Worm (Caenorhabditis elegans) whole organism, L4 larva: ENCODE measurements around the gene nfyb-1.

Source experiments
- F10B5.3 ChIP-seq: sonication (generic microtip); optimal IDR thresholded peaks from 2 replicates; lab custom pipeline; 2016; ENCODE audit warnings: mild to moderate bottlenecking, missing genetic modification characterization, missing compliant biosample characterization
- F49E8.2 ChIP-seq: sonication (generic microtip); optimal IDR thresholded peaks from 2 replicates; lab custom pipeline; 2016; ENCODE audit warnings: missing compliant biosample characterization, mild to moderate bottlenecking, missing genetic modification characterization, borderline replicate concordance
- T20F7.1 ChIP-seq: fragments of 200-800 bp; sonication (Bioruptor generic); optimal IDR thresholded peaks from 2 replicates; lab custom pipeline; 2018; ENCODE audit warnings: mild to moderate bottlenecking, missing genetic modification characterization, missing compliant biosample characterization
- Y5F2A.4 ChIP-seq: fragments of 200-800 bp; sonication (Bioruptor generic); optimal IDR thresholded peaks from 2 replicates; lab custom pipeline; 2018; ENCODE audit warnings: mild to moderate bottlenecking, missing genetic modification characterization, missing compliant biosample characterization
- Y75B8A.6 ChIP-seq: fragments of 200-800 bp; sonication (Bioruptor generic); IDR thresholded peaks from 2 replicates; pipeline ENCODE4 v1.3.6; 2022; ENCODE audit warnings: missing genetic modification reagents, missing genetic modification characterization, missing compliant biosample characterization
- aha-1 ChIP-seq: fragments of 150-350 bp; peaks from one replicate; lab custom pipeline; 2014; ENCODE audit warnings: missing biosample characterization, missing genetic modification characterization
- attf-4 ChIP-seq: sonication (generic microtip); optimal IDR thresholded peaks from 3 replicates; lab custom pipeline; 2017; ENCODE audit warnings: missing biosample characterization, missing genetic modification characterization
- ceh-20 ChIP-seq: fragments of 200-800 bp; sonication (Bioruptor generic); IDR thresholded peaks from 2 replicates; pipeline ENCODE4 v1.3.6; 2022; ENCODE audit warnings: missing genetic modification reagents, missing genetic modification characterization, missing compliant biosample characterization
- ceh-82 ChIP-seq: sonication (generic microtip); optimal IDR thresholded peaks from 2 replicates; lab custom pipeline; 2017; ENCODE audit warnings: missing biosample characterization, missing genetic modification characterization
- cey-2 ChIP-seq: sonication (generic microtip); optimal IDR thresholded peaks from 3 replicates; lab custom pipeline; 2017; ENCODE audit warnings: missing genetic modification characterization, mild to moderate bottlenecking, missing compliant biosample characterization, antibody characterized with exemption, borderline replicate concordance; ENCODE audit not compliant: insufficient read depth
- daf-19 ChIP-seq: fragments of 200-800 bp; sonication (Bioruptor generic); conservative IDR thresholded peaks from 2 replicates; pipeline ENCODE4 v1.3.6; 2022; ENCODE audit warnings: missing genetic modification characterization, missing compliant biosample characterization
- dpl-1 ChIP-seq: fragments of 150-350 bp; optimal IDR thresholded peaks from 2 replicates; lab custom pipeline; 2014; ENCODE audit warnings: missing biosample characterization, missing genetic modification reagents, missing genetic modification characterization
- dve-1 ChIP-seq: sonication (generic microtip); optimal IDR thresholded peaks from 2 replicates; lab custom pipeline; 2017; ENCODE audit warnings: antibody characterized with exemption, mild to moderate bottlenecking, missing genetic modification characterization, missing compliant biosample characterization; ENCODE audit not compliant: insufficient read depth
- egl-27 ChIP-seq: sonication (generic microtip); optimal IDR thresholded peaks from 3 replicates; lab custom pipeline; 2017; ENCODE audit warnings: missing biosample characterization, missing genetic modification reagents, missing genetic modification characterization
- hlh-11 ChIP-seq: fragments of 200-800 bp; sonication (Bioruptor generic); optimal IDR thresholded peaks from 2 replicates; lab custom pipeline; 2018; ENCODE audit warnings: mild to moderate bottlenecking, missing genetic modification characterization, missing compliant biosample characterization
- hmg-1.1 ChIP-seq: fragments of 200-800 bp; sonication (Bioruptor generic); IDR thresholded peaks from 2 replicates; pipeline ENCODE4 v1.3.6; 2022; ENCODE audit warnings: missing genetic modification reagents, missing genetic modification characterization, missing compliant biosample characterization
- lin-13 ChIP-seq: fragments of 150-350 bp; optimal IDR thresholded peaks from 2 replicates; lab custom pipeline; 2014; ENCODE audit warnings: missing biosample characterization, missing genetic modification reagents, missing genetic modification characterization
- madf-9 ChIP-seq: fragments of 200-800 bp; sonication (Bioruptor generic); conservative IDR thresholded peaks from 2 replicates; pipeline ENCODE4 v1.3.6; 2022; ENCODE audit warnings: missing genetic modification reagents, missing genetic modification characterization, missing compliant biosample characterization
- mdt-29 ChIP-seq: fragments of 200-800 bp; sonication (Bioruptor generic); IDR thresholded peaks from 2 replicates; pipeline ENCODE4 v1.3.6; 2022; ENCODE audit warnings: missing genetic modification reagents, missing genetic modification characterization, missing compliant biosample characterization
- nhr-10 ChIP-seq: fragments of 150-350 bp; optimal IDR thresholded peaks from 2 replicates; lab custom pipeline; 2014; ENCODE audit warnings: missing biosample characterization, missing genetic modification characterization
- nhr-111 ChIP-seq: fragments of 200-800 bp; sonication (Bioruptor generic); optimal IDR thresholded peaks from 2 replicates; lab custom pipeline; 2018; ENCODE audit warnings: mild to moderate bottlenecking, missing genetic modification characterization, missing compliant biosample characterization
- nhr-25 ChIP-seq: sonication (generic microtip); optimal IDR thresholded peaks from 2 replicates; lab custom pipeline; 2017; ENCODE audit warnings: missing genetic modification characterization, mild to moderate bottlenecking, missing compliant biosample characterization, antibody characterized with exemption, moderate library complexity, borderline replicate concordance; ENCODE audit not compliant: insufficient read depth
- nhr-42 ChIP-seq: fragments of 200-800 bp; sonication (Bioruptor generic); IDR thresholded peaks from 2 replicates; pipeline ENCODE4 v1.3.6; 2022; ENCODE audit warnings: missing genetic modification characterization, missing compliant biosample characterization
- saeg-2 ChIP-seq: fragments of 200-800 bp; sonication (Bioruptor generic); IDR thresholded peaks from 2 replicates; pipeline ENCODE4 v1.3.6; 2022; ENCODE audit warnings: missing genetic modification reagents, missing genetic modification characterization, missing compliant biosample characterization
- sdz-12 ChIP-seq: fragments of 200-800 bp; sonication (Bioruptor generic); optimal IDR thresholded peaks from 2 replicates; lab custom pipeline; 2018; ENCODE audit warnings: mild to moderate bottlenecking, missing genetic modification characterization, missing compliant biosample characterization
- set-16 ChIP-seq: fragments of 200-800 bp; sonication (Bioruptor generic); IDR thresholded peaks from 2 replicates; pipeline ENCODE4 v1.3.6; 2022; ENCODE audit warnings: missing genetic modification reagents, missing genetic modification characterization, missing compliant biosample characterization
- skn-1 ChIP-seq: fragments of 150-350 bp; optimal IDR thresholded peaks from 2 replicates; lab custom pipeline; 2014; ENCODE audit warnings: missing biosample characterization, missing genetic modification characterization
- snpc-1.2 ChIP-seq: fragments of 200-800 bp; sonication (Bioruptor generic); IDR thresholded peaks from 2 replicates; pipeline ENCODE4 v1.3.6; 2022; ENCODE audit warnings: missing genetic modification reagents, missing genetic modification characterization, missing compliant biosample characterization
- spr-3 ChIP-seq: fragments of 200-800 bp; sonication (Bioruptor generic); optimal IDR thresholded peaks from 2 replicates; lab custom pipeline; 2018; ENCODE audit warnings: mild to moderate bottlenecking, missing genetic modification characterization, missing compliant biosample characterization
- unc-39 ChIP-seq: sonication (generic microtip); optimal IDR thresholded peaks from 2 replicates; lab custom pipeline; 2017; ENCODE audit warnings: missing biosample characterization, missing genetic modification characterization
- unc-62 ChIP-seq, 3 experiments: fragments of 150-350 bp in 1 of 3; sonication (generic microtip); optimal IDR thresholded peaks in 2 of 3; peaks in 1 of 3; 1 replicate in 1 of 3; 2 replicates in 2 of 3; lab custom pipeline; 2014 to 2017; ENCODE audit warnings: missing biosample characterization in 3 of 3, missing genetic modification characterization in 3 of 3, missing genetic modification reagents in 3 of 3, missing genotype in 1 of 3
- zag-1 ChIP-seq: fragments of 150-350 bp; optimal IDR thresholded peaks from 2 replicates; lab custom pipeline; 2014; ENCODE audit warnings: missing biosample characterization, missing genetic modification characterization
- zfp-2 ChIP-seq: sonication (generic microtip); optimal IDR thresholded peaks from 2 replicates; lab custom pipeline; 2016; ENCODE audit warnings: mild to moderate bottlenecking, missing genetic modification characterization, missing compliant biosample characterization
- zip-2 ChIP-seq: fragments of 150-350 bp; optimal IDR thresholded peaks from 2 replicates; lab custom pipeline; 2014; ENCODE audit warnings: missing biosample characterization, missing genetic modification characterization
- ztf-11 ChIP-seq: fragments of 150-350 bp; optimal IDR thresholded peaks from 2 replicates; lab custom pipeline; 2014; ENCODE audit warnings: missing biosample characterization, missing genetic modification characterization
- ztf-7 ChIP-seq: fragments of 150-350 bp; optimal IDR thresholded peaks from 2 replicates; lab custom pipeline; 2014; ENCODE audit warnings: missing biosample characterization, missing genetic modification characterization

The nfyb-1 gene

DNA sequence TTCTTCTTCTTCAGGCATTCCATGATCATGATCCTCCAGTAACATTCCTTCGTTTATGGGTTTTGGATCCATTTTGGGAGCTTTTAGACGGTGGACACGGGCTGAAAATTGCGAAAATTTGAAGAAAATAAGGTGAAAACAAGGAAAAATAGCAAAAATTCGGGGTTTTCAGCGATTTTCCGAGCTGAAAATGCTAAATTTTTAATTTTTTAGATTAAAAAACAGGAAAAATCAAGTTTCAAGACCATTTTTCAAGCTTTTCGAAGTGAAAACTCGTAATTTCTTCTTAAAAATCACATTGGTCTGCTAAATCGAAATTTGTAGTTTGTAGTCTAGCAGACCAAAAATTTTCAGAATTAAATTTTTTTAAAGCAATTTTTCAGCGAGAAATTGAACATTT, at the start of gene nfyb-1:
Gene nfyb-1 (minus strand): TSS at position 101 of the 400 bp plus-strand sequence.
- TF ChIP-seq unc-62 (GFP tag; optimal IDR thresholded peaks at IDR 0.05 in 1 of 2; lab: Kevin White, UChicago) (peak in 1 of 2 experiments; percentile 20), unc-62 (tag; optimal IDR thresholded peaks at IDR 0.05; lab: Kevin White, UChicago) (no peak), madf-9 (GFP tag; lab: Robert Waterston, UW) (no peak)

DNA sequence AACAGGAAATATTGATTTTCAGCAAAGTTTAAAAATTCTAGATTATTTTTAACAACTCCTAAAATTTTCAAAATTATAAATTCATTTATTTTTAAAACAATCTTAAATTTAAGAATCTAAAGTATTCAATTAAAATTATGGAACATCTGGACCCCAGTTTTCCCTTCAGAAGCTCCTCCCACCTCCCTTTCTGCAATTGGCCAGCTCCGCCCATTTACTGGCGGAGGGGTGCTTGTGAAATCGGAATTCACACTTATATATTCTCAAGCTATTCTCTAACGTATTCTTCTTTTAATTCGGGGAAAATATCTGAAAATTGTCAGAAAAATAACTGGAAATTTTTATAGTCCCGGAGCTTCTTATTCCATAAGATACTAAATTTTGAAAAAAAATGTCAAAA, 48.6 kb upstream of the nfyb-1 start, which contains the start of gene mab-9:
Gene mab-9 (plus strand): TSS at position 260 of the 400 bp plus-strand sequence.
- TF ChIP-seq hlh-11 (tag; lab: Kevin White, UChicago) (no peak), sdz-12 (no peak), Y5F2A.4 (no peak), unc-62 (GFP tag; optimal IDR thresholded peaks at IDR 0.05 in 1 of 2; lab: Kevin White, UChicago) (peak in 1 of 2 experiments; percentile 5), unc-62 (tag; optimal IDR thresholded peaks at IDR 0.05; lab: Kevin White, UChicago) (no peak)

DNA sequence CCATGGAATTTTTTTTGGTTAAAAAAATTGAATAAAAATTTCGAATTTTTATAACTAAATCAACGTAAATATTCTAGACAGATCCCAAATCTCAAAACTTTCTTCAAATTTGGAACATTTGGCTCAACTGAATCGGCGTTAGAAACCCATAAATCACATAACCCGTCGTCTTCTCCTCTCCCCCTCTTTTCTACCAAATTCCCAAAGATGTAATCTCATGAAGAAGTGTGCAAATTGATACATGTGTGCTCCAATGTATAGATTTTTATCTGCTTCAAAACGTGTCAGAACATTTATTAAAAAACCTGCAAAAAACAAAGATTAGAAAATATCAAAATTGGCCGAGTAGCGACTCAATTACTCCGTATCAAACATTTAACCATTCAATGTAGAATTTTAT, 45.5 kb upstream of the nfyb-1 start:
- TF ChIP-seq unc-62 (GFP tag; optimal IDR thresholded peaks at IDR 0.05 in 1 of 2; lab: Kevin White, UChicago) (peak in 1 of 2 experiments; percentile 40), unc-62 (tag; optimal IDR thresholded peaks at IDR 0.05; lab: Kevin White, UChicago) (no peak), cey-2 (no peak), zag-1 (no peak), zfp-2 (no peak), F49E8.2 (no peak), mdt-29 (GFP tag; lab: Robert Waterston, UW) (no peak), ceh-20 (GFP tag; lab: Robert Waterston, UW) (peak; percentile 25; the same call in 1 of the 2 replicates), set-16 (GFP tag; lab: Robert Waterston, UW) (no peak), ceh-82 (tag; lab: Kevin White, UChicago) (no peak), zip-2 (tag; lab: Kevin White, UChicago) (no peak), dve-1 (tag; lab: Kevin White, UChicago) (no peak), ztf-11 (tag; lab: Kevin White, UChicago) (no peak), daf-19 (GFP tag; lab: Robert Waterston, UW) (no peak)

DNA sequence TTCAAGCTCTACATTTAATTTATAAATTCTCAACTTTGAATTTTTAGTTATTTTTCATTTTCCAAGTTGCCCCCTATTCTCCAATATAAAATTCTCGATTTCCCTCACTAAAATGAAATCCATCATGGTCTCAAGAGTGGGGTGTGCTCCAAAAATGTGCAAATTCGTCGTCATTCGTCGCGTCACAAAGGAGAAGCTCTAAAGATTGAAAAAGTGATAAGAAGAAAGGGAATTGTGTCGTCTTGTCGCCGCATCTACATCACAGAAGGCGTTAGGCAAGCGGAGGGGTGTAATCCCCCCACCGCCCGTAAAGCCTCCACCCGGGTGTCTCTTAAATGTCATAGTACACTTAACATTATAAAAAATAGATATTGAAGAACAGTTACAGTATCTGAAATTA, 44.8 kb upstream of the nfyb-1 start:
- TF ChIP-seq saeg-2 (no peak), egl-27 (no peak), F10B5.3 (no peak), hmg-1.1 (GFP tag; lab: Robert Waterston, UW) (no peak), nhr-10 (tag; lab: Kevin White, UChicago) (no peak), dpl-1 (no peak), zag-1 (no peak), T20F7.1 (GFP tag; lab: Kevin White, UChicago) (no peak), Y75B8A.6 (GFP tag; lab: Robert Waterston, UW) (no peak), unc-39 (no peak), snpc-1.2 (GFP tag; lab: Robert Waterston, UW) (no peak), nhr-111 (GFP tag; lab: Kevin White, UChicago) (no peak), spr-3 (GFP tag; lab: Kevin White, UChicago) (no peak), nhr-42 (GFP tag; lab: Robert Waterston, UW) (no peak), Y5F2A.4 (no peak), skn-1 (tag; lab: Kevin White, UChicago) (no peak)

DNA sequence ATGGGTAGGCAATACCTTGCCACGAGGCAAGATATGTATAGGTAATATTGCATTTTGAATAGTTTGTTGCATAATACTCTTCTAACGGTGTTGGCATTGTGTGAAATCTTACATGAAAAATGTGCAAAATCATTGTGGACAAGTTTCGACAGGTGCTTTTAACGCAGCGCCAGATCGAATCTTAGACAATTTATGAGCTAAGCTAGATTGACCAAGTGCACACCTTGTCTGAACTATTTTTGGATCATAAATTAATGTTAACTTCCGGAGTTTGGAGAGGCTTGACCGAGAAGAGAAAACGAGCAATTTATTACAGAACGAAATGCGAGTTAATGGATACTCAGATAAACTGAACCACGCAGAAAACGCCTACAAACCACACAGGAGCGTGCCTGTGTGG, 42.1 kb upstream of the nfyb-1 start, which contains the start of gene srh-105:
Gene srh-105 (minus strand): TSS at position 101 of the 400 bp plus-strand sequence.
- TF ChIP-seq nhr-10 (tag; lab: Kevin White, UChicago) (no peak), attf-4 (tag; lab: Kevin White, UChicago) (no peak), unc-62 (GFP tag; optimal IDR thresholded peaks at IDR 0.05 in 1 of 2; lab: Kevin White, UChicago) (no peak), unc-62 (tag; optimal IDR thresholded peaks at IDR 0.05; lab: Kevin White, UChicago) (no peak), lin-13 (GFP tag; lab: Kevin White, UChicago) (no peak), nhr-25 (no peak), aha-1 (tag; lab: Kevin White, UChicago) (no peak), ztf-7 (tag; lab: Kevin White, UChicago) (no peak)
- TF ChIP-seq, all 104 proteins: peak for 0
